Fruit fly (Drosophila melanogaster): ENCODE data around the gene Vha26.
A peak's percentile ranks its signal among the peaks of the same experiment; 100 is the strongest.

Gene Vha26

DNA sequence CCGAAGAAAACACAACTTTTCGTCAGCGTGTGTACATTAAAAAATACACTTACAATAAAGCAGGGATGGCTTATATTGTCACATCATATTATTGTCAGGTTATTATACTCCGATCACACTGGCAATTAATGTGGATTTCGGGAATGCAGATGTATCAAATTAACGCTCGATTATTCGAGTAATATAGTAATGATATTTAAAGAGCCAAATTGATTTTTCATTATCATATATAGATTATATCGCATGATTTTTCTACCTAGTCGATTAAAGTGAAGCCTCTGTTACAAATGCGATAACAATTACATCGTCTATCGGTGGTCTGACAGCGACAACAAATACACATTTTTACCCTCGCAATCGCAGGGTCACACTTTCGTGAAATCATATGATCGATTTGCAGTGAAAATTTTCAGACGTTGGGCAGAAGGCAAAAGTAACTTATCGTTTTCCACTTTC, at the start of gene Vha26, which contains the start of gene noi (continued):
- no peak for TF ChIP-seq CG10147 (GFP tag; optimal IDR thresholded peaks at IDR 0.05)
- no peak for TF ChIP-seq aop (GFP tag; IDR thresholded peaks at IDR 0.05)
- 0 out of 3 replicates have a peak, but pooled peaks have one; percentile 19 for TF ChIP-seq Dbx (GFP tag; IDR thresholded peaks at IDR 0.05)
- TF ChIP-seq CG1529 (GFP tag; optimal IDR thresholded peaks at IDR 0.05): no peak
- TF ChIP-seq Usf (GFP tag; optimal IDR thresholded peaks at IDR 0.05): no peak
- peak; percentile 85 for TF ChIP-seq CG1603 (tag; optimal IDR thresholded peaks at IDR 0.05)
- no peak for TF ChIP-seq ato (GFP tag; IDR thresholded peaks at IDR 0.05; ENCODE audit: partially characterized antibody)
- TF ChIP-seq CG7745 (tag; optimal IDR thresholded peaks at IDR 0.05): no peak
- TF ChIP-seq zen (tag; optimal IDR thresholded peaks at IDR 0.05): peak; percentile 76
- TF ChIP-seq prd (optimal IDR thresholded peaks at IDR 0.05): no peak
- peak; percentile 29; the same call in 1 of the 3 replicates for TF ChIP-seq prd (GFP tag; IDR thresholded peaks at IDR 0.05)
- peak; percentile 97 for TF ChIP-seq CG30020 (tag; optimal IDR thresholded peaks at IDR 0.05)
- no peak for TF ChIP-seq B-H2 (GFP tag; optimal IDR thresholded peaks at IDR 0.05)
- peak; percentile 35 for TF ChIP-seq Bdp1 (GFP tag; optimal IDR thresholded peaks at IDR 0.05)
- TF ChIP-seq CG12391 (tag; optimal IDR thresholded peaks at IDR 0.05): peak; percentile 72
- peak; percentile 63 for TF ChIP-seq CG13424 (tag; optimal IDR thresholded peaks at IDR 0.05)
- TF ChIP-seq CG10209 (GFP tag; optimal IDR thresholded peaks at IDR 0.05): no peak
- TF ChIP-seq CG32767 (GFP tag; IDR thresholded peaks at IDR 0.05): peak; percentile 40; the same call in 1 of the 2 replicates
- TF ChIP-seq Ada2b (GFP tag; IDR thresholded peaks at IDR 0.05): no peak
- no peak for TF ChIP-seq CG31388 (GFP tag; optimal IDR thresholded peaks at IDR 0.05)
- peak; percentile 3 for TF ChIP-seq az2 (GFP tag; optimal IDR thresholded peaks at IDR 0.05)
- peak; percentile 20 for TF ChIP-seq CG18619 (GFP tag; optimal IDR thresholded peaks at IDR 0.05)
- TF ChIP-seq nerfin-2 (GFP tag; IDR thresholded peaks at IDR 0.05; ENCODE audit: partially characterized antibody): peak; percentile 30; the same call in 1 of the 2 replicates
- peak in 1 of 2 experiments; percentile 48 for TF ChIP-seq Hr51 (GFP tag; optimal IDR thresholded peaks at IDR 0.05)
- peak; percentile 74 for TF ChIP-seq knrl (GFP tag; IDR thresholded peaks at IDR 0.05; ENCODE audit: partially characterized antibody)
- TF ChIP-seq pfk (GFP tag; optimal IDR thresholded peaks at IDR 0.05): peak; percentile 39
- peak; percentile 40; the same call in 2 of the 3 replicates for TF ChIP-seq CG11560 (tag; IDR thresholded peaks at IDR 0.05)
- TF ChIP-seq en (GFP tag; optimal IDR thresholded peaks at IDR 0.05): no peak
- TF ChIP-seq Nf-YC (tag; optimal IDR thresholded peaks at IDR 0.05): peak; percentile 57
- peak; percentile 65 for TF ChIP-seq mam (GFP tag; optimal IDR thresholded peaks at IDR 0.05)
- TF ChIP-seq wor (GFP tag; IDR thresholded peaks at IDR 0.05): no peak
- no peak for TF ChIP-seq Taf1 (GFP tag; IDR thresholded peaks at IDR 0.05)
- no peak for TF ChIP-seq CG15011 (GFP tag; optimal IDR thresholded peaks at IDR 0.05)
- TF ChIP-seq CG10274 (GFP tag; optimal IDR thresholded peaks at IDR 0.05): no peak
- peak; percentile 46 for TF ChIP-seq dmrt11E (tag; optimal IDR thresholded peaks at IDR 0.05)
- TF ChIP-seq sr (GFP tag; IDR thresholded peaks at IDR 0.05): no peak
- peak; percentile 37 for TF ChIP-seq CG18262 (tag; optimal IDR thresholded peaks at IDR 0.05)
- TF ChIP-seq CG32532 (GFP tag; IDR thresholded peaks at IDR 0.05): peak; percentile 64; the same call in 1 of the 2 replicates
- TF ChIP-seq cg (GFP tag; optimal IDR thresholded peaks at IDR 0.05): peak; percentile 56
- TF ChIP-seq CG2120 (GFP tag; optimal IDR thresholded peaks at IDR 0.05): peak; percentile 70
- peak in 1 of 2 experiments; percentile 90 for TF ChIP-seq Dfd (GFP tag; optimal IDR thresholded peaks at IDR 0.05)
- TF ChIP-seq CTCF (GFP tag; optimal IDR thresholded peaks at IDR 0.05): peak; percentile 7
- TF ChIP-seq danr (GFP tag; IDR thresholded peaks at IDR 0.05): no peak
- no peak for TF ChIP-seq CG6765 (GFP tag; optimal IDR thresholded peaks at IDR 0.05)
- TF ChIP-seq Six4 (GFP tag; optimal IDR thresholded peaks at IDR 0.05): no peak
- peak; percentile 77 for TF ChIP-seq Ets97D (GFP tag; optimal IDR thresholded peaks at IDR 0.05)
- TF ChIP-seq Dref (GFP tag; IDR thresholded peaks at IDR 0.05): peak; percentile 73
- peak; percentile 68 for TF ChIP-seq gfzf (GFP tag; optimal IDR thresholded peaks at IDR 0.05)
- peak; percentile 32 for TF ChIP-seq Dp (GFP tag; optimal IDR thresholded peaks at IDR 0.05)
- TF ChIP-seq Aef1 (GFP tag; IDR thresholded peaks at IDR 0.05): 0 out of 3 replicates have a peak, but pooled peaks have one; percentile 25
- TF ChIP-seq h (optimal IDR thresholded peaks at IDR 0.05): no peak
- TF ChIP-seq Hr3 (GFP tag; optimal IDR thresholded peaks at IDR 0.05): peak; percentile 28

All from whole organism, embryonic.